Worm (Caenorhabditis elegans) whole organism, mixed stage, embryonic: ENCODE measurements around the gene Y116A8A.6.

ENCODE experiments used
- bed-3 ChIP-seq: fragments of 200-800 bp; sonication (Bioruptor generic); optimal IDR thresholded peaks from 3 replicates; lab custom pipeline; 2018; ENCODE audit warnings: mild to moderate bottlenecking, missing genetic modification characterization, moderate library complexity, missing compliant biosample characterization
- ces-1 ChIP-seq: fragments of 150-350 bp; optimal IDR thresholded peaks from 2 replicates; lab custom pipeline; 2014; ENCODE audit warnings: missing biosample characterization, missing genetic modification reagents, missing genetic modification characterization
- drap-1 ChIP-seq: fragments of 200-800 bp; sonication (Bioruptor generic); optimal IDR thresholded peaks from 3 replicates; lab custom pipeline; 2018; ENCODE audit warnings: mild to moderate bottlenecking, missing genetic modification characterization, missing compliant biosample characterization
- elt-1 ChIP-seq: sonication (generic microtip); optimal IDR thresholded peaks from 2 replicates; lab custom pipeline; 2017; ENCODE audit warnings: missing genetic modification characterization, mild to moderate bottlenecking, missing compliant biosample characterization, antibody characterized with exemption, moderate library complexity, borderline replicate concordance; ENCODE audit not compliant: insufficient read depth
- elt-3 ChIP-seq: fragments of 150-350 bp; optimal IDR thresholded peaks from 2 replicates; lab custom pipeline; 2014; ENCODE audit warnings: missing biosample characterization, missing genetic modification characterization
- hlh-1 ChIP-seq: fragments of 150-350 bp; optimal IDR thresholded peaks from 2 replicates; lab custom pipeline; 2014; ENCODE audit warnings: missing biosample characterization, missing genetic modification reagents, missing genetic modification characterization
- mep-1 ChIP-seq: fragments of 150-350 bp; optimal IDR thresholded peaks from 2 replicates; lab custom pipeline; 2017; ENCODE audit warnings: missing biosample characterization, missing genetic modification reagents, missing genetic modification characterization, inconsistent platforms
- nhr-237 ChIP-seq: fragments of 150-350 bp; optimal IDR thresholded peaks from 2 replicates; lab custom pipeline; 2014; ENCODE audit warnings: missing biosample characterization, missing genetic modification characterization
- nhr-28 ChIP-seq: fragments of 150-350 bp; optimal IDR thresholded peaks from 2 replicates; lab custom pipeline; 2014; ENCODE audit warnings: missing biosample characterization, missing genetic modification characterization
- pha-4 ChIP-seq: fragments of 150-350 bp; optimal IDR thresholded peaks from 2 replicates; lab custom pipeline; 2018; ENCODE audit warnings: missing biosample characterization, missing genetic modification reagents, missing genetic modification characterization
- snpc-4 ChIP-seq: fragments of 150-350 bp; optimal IDR thresholded peaks from 2 replicates; lab custom pipeline; 2014; ENCODE audit warnings: missing biosample characterization, missing genetic modification characterization
- unc-120 ChIP-seq: sonication (generic microtip); optimal IDR thresholded peaks from 2 replicates; lab custom pipeline; 2017; ENCODE audit warnings: missing genetic modification characterization, missing compliant biosample characterization; ENCODE audit not compliant: poor library complexity, severe bottlenecking
- unc-39 ChIP-seq: fragments of 150-350 bp; optimal IDR thresholded peaks from 2 replicates; lab custom pipeline; 2014; ENCODE audit warnings: missing biosample characterization, missing genetic modification characterization
- ztf-11 ChIP-seq: fragments of 150-350 bp; optimal IDR thresholded peaks from 2 replicates; lab custom pipeline; 2014; ENCODE audit warnings: missing biosample characterization, missing genetic modification characterization

ce11 chrIV:16828698-16829097 lies at the start of gene Y116A8A.6:
- TF ChIP-seq drap-1 (no peak), nhr-28 (tag; lab: Kevin White, UChicago) (no peak), mep-1 (tag; lab: Kevin White, UChicago) (no peak), elt-3 (tag; lab: Kevin White, UChicago) (no peak), ces-1 (GFP tag; lab: Kevin White, UChicago) (no peak), nhr-237 (tag; lab: Kevin White, UChicago) (no peak), pha-4 (tag; lab: Kevin White, UChicago) (no peak), unc-120 (tag; lab: Kevin White, UChicago) (no peak), elt-1 (tag; lab: Kevin White, UChicago) (no peak), unc-39 (no peak), hlh-1 (tag; lab: Kevin White, UChicago) (no peak), snpc-4 (tag; lab: Kevin White, UChicago) (no peak), bed-3 (no peak), ztf-11 (tag; lab: Kevin White, UChicago) (no peak)
